Comparison of ENCODE assay signal across 2 fruit fly cellular contexts in genomic region chr2L:19141435-19142126, dm6.
TF ChIP-seq lines count a peak whose summit lies in the region.

No protein-coding gene starts in this region.

TF ChIP-seq in whole organism, embryonic, 481 proteins besides CTCF, POLR2A, EP300 and RAD21 (continued from another document and continues in another):
- peak; percentile 81 for TF ChIP-seq CG10979 (tag; optimal IDR thresholded peaks at IDR 0.05; lab: Kevin White, UChicago)
- TF ChIP-seq oc (tag; optimal IDR thresholded peaks at IDR 0.05; lab: Kevin White, UChicago): peak; percentile 13
- no peak for TF ChIP-seq CG14050 (GFP tag; IDR thresholded peaks at IDR 0.05; lab: Robert Waterston, UW)
- peak; percentile 86 for TF ChIP-seq CG7839 (tag; optimal IDR thresholded peaks at IDR 0.05; lab: Kevin White, UChicago)
- peak; percentile 77 for TF ChIP-seq CG15269 (tag; optimal IDR thresholded peaks at IDR 0.05; lab: Kevin White, UChicago)
- peak; percentile 63 for TF ChIP-seq cwo (GFP tag; optimal IDR thresholded peaks at IDR 0.05; lab: Kevin White, UChicago)
- TF ChIP-seq dimm (GFP tag; IDR thresholded peaks at IDR 0.05; lab: Robert Waterston, UW): no peak
- TF ChIP-seq ranshi (GFP tag; IDR thresholded peaks at IDR 0.05; lab: Robert Waterston, UW): peak; percentile 54; the same call in 1 of the 2 replicates
- no peak for TF ChIP-seq E2f1 (GFP tag; IDR thresholded peaks at IDR 0.05; lab: Robert Waterston, UW)
- no peak for TF ChIP-seq Kr (GFP tag; optimal IDR thresholded peaks at IDR 0.05; lab: Kevin White, UChicago)
- peak; percentile 27; the same call in 1 of the 2 replicates for TF ChIP-seq wor (GFP tag; IDR thresholded peaks at IDR 0.05; lab: Robert Waterston, UW)
- TF ChIP-seq gce (GFP tag; IDR thresholded peaks at IDR 0.05; lab: Robert Waterston, UW): no peak
- no peak for TF ChIP-seq amos (GFP tag; IDR thresholded peaks at IDR 0.05; lab: Robert Waterston, UW; ENCODE audit: partially characterized antibody)
- TF ChIP-seq wek (GFP tag; optimal IDR thresholded peaks at IDR 0.05; lab: Kevin White, UChicago): peak; percentile 31
- peak; percentile 51 for TF ChIP-seq gcm2 (GFP tag; optimal IDR thresholded peaks at IDR 0.05; lab: Kevin White, UChicago)
- peak; percentile 74 for TF ChIP-seq CG18619 (GFP tag; optimal IDR thresholded peaks at IDR 0.05; lab: Kevin White, UChicago)
- peak; percentile 75 for TF ChIP-seq nau (GFP tag; optimal IDR thresholded peaks at IDR 0.05; lab: Kevin White, UChicago)
- no peak for TF ChIP-seq Nf-YA (GFP tag; IDR thresholded peaks at IDR 0.05; lab: Robert Waterston, UW)
- TF ChIP-seq abd-A (tag; optimal IDR thresholded peaks at IDR 0.05; lab: Kevin White, UChicago): peak; percentile 54
- peak; percentile 81 for TF ChIP-seq CG2712 (tag; optimal IDR thresholded peaks at IDR 0.05; lab: Kevin White, UChicago)
- peak; percentile 84 for TF ChIP-seq CG30403 (GFP tag; optimal IDR thresholded peaks at IDR 0.05; lab: Kevin White, UChicago)
- peak; percentile 50 for TF ChIP-seq CG9609 (GFP tag; optimal IDR thresholded peaks at IDR 0.05; lab: Kevin White, UChicago)
- peak; percentile 56 for TF ChIP-seq maf-S (GFP tag; optimal IDR thresholded peaks at IDR 0.05; lab: Kevin White, UChicago)
- TF ChIP-seq HHEX (GFP tag; optimal IDR thresholded peaks at IDR 0.05; lab: Kevin White, UChicago): peak; percentile 79
- peak; percentile 73 for TF ChIP-seq Xbp1 (GFP tag; optimal IDR thresholded peaks at IDR 0.05; lab: Kevin White, UChicago)
- peak; percentile 84 for TF ChIP-seq Oli (tag; optimal IDR thresholded peaks at IDR 0.05; lab: Kevin White, UChicago)
- no peak for TF ChIP-seq tna (GFP tag; IDR thresholded peaks at IDR 0.05; lab: Robert Waterston, UW; ENCODE audit: partially characterized antibody)
- no peak for TF ChIP-seq MESR4 (GFP tag; optimal IDR thresholded peaks at IDR 0.05; lab: Kevin White, UChicago)
- no peak for TF ChIP-seq prd (optimal IDR thresholded peaks at IDR 0.05; lab: Kevin White, UChicago)
- TF ChIP-seq prd (GFP tag; IDR thresholded peaks at IDR 0.05; lab: Robert Waterston, UW): peak; percentile 58; the same call in 2 of the 3 replicates
- peak; percentile 66 for TF ChIP-seq CG2875 (GFP tag; optimal IDR thresholded peaks at IDR 0.05; lab: Kevin White, UChicago)
- no peak for TF ChIP-seq CG15073 (GFP tag; optimal IDR thresholded peaks at IDR 0.05; lab: Kevin White, UChicago)
- TF ChIP-seq row (GFP tag; IDR thresholded peaks at IDR 0.05; lab: Robert Waterston, UW): peak; percentile 57; the same call in 2 of the 3 replicates
- TF ChIP-seq Hr3 (GFP tag; optimal IDR thresholded peaks at IDR 0.05; lab: Kevin White, UChicago): peak; percentile 54
- peak; percentile 30 for TF ChIP-seq CG2116 (GFP tag; optimal IDR thresholded peaks at IDR 0.05; lab: Kevin White, UChicago)
- peak; percentile 71 for TF ChIP-seq unpg (GFP tag; optimal IDR thresholded peaks at IDR 0.05; lab: Kevin White, UChicago)
- TF ChIP-seq CG10209 (GFP tag; optimal IDR thresholded peaks at IDR 0.05; lab: Kevin White, UChicago): peak; percentile 70
- TF ChIP-seq mld (GFP tag; IDR thresholded peaks at IDR 0.05; lab: Robert Waterston, UW; ENCODE audit: partially characterized antibody): no peak
- TF ChIP-seq CG8281 (tag; optimal IDR thresholded peaks at IDR 0.05; lab: Kevin White, UChicago): no peak
- TF ChIP-seq bab2 (GFP tag; optimal IDR thresholded peaks at IDR 0.05; lab: Kevin White, UChicago): peak; percentile 59
- TF ChIP-seq Trl (optimal IDR thresholded peaks at IDR 0.05; lab: Kevin White, UChicago): no peak
- peak; percentile 81 for TF ChIP-seq Trl (GFP tag; optimal IDR thresholded peaks at IDR 0.05; lab: Kevin White, UChicago)
- peak; percentile 47 for TF ChIP-seq crc (GFP tag; optimal IDR thresholded peaks at IDR 0.05; lab: Kevin White, UChicago)
- no peak for TF ChIP-seq lov (optimal IDR thresholded peaks at IDR 0.05; lab: Kevin White, UChicago)
- no peak for TF ChIP-seq lov (GFP tag; IDR thresholded peaks at IDR 0.05; lab: Robert Waterston, UW)
- peak; percentile 81 for TF ChIP-seq CG14710 (tag; optimal IDR thresholded peaks at IDR 0.05; lab: Kevin White, UChicago)
- peak; percentile 37 for TF ChIP-seq schlank (tag; optimal IDR thresholded peaks at IDR 0.05; lab: Kevin White, UChicago)
- peak; percentile 44 for TF ChIP-seq fu2 (GFP tag; optimal IDR thresholded peaks at IDR 0.05; lab: Kevin White, UChicago)
- TF ChIP-seq slp2 (GFP tag; optimal IDR thresholded peaks at IDR 0.05; lab: Kevin White, UChicago): peak; percentile 48
- no peak for TF ChIP-seq CG11696 (GFP tag; IDR thresholded peaks at IDR 0.05; lab: Robert Waterston, UW)
- TF ChIP-seq CG2120 (GFP tag; optimal IDR thresholded peaks at IDR 0.05; lab: Kevin White, UChicago): peak; percentile 84
- no peak for TF ChIP-seq pan (optimal IDR thresholded peaks at IDR 0.05; lab: Kevin White, UChicago)
- peak in 1 of 2 experiments; percentile 44 for TF ChIP-seq pan (GFP tag; optimal IDR thresholded peaks at IDR 0.05 in 1 of 2, IDR thresholded peaks at IDR 0.05 in 1 of 2)
- no peak for TF ChIP-seq pfk (GFP tag; optimal IDR thresholded peaks at IDR 0.05; lab: Kevin White, UChicago)
- TF ChIP-seq cad (GFP tag; optimal IDR thresholded peaks at IDR 0.05; lab: Kevin White, UChicago): no peak
- peak; percentile 86 for TF ChIP-seq CG8924 (tag; optimal IDR thresholded peaks at IDR 0.05; lab: Kevin White, UChicago)
- peak; percentile 85 to 87 for TF ChIP-seq bsh (GFP tag; optimal IDR thresholded peaks at IDR 0.05; lab: Kevin White, UChicago)
- no peak for TF ChIP-seq HmgD (GFP tag; optimal IDR thresholded peaks at IDR 0.05; lab: Kevin White, UChicago)
- TF ChIP-seq CG6272 (GFP tag; IDR thresholded peaks at IDR 0.05; lab: Robert Waterston, UW): no peak
- TF ChIP-seq Poxn (GFP tag; IDR thresholded peaks at IDR 0.05; lab: Robert Waterston, UW): no peak
- no peak for TF ChIP-seq CG7271 (tag; optimal IDR thresholded peaks at IDR 0.05; lab: Kevin White, UChicago)
- peak; percentile 69 for TF ChIP-seq gsb-n (tag; optimal IDR thresholded peaks at IDR 0.05; lab: Kevin White, UChicago)
- TF ChIP-seq dati (GFP tag; IDR thresholded peaks at IDR 0.05; lab: Robert Waterston, UW): no peak
- TF ChIP-seq CG17829 (tag; optimal IDR thresholded peaks at IDR 0.05; lab: Kevin White, UChicago): peak; percentile 71
- peak; percentile 68 for TF ChIP-seq CG1647 (GFP tag; optimal IDR thresholded peaks at IDR 0.05; lab: Kevin White, UChicago)
- peak; percentile 53 for TF ChIP-seq CG11723 (GFP tag; optimal IDR thresholded peaks at IDR 0.05; lab: Kevin White, UChicago)
- peak; percentile 54 for TF ChIP-seq ATbp (GFP tag; optimal IDR thresholded peaks at IDR 0.05; lab: Kevin White, UChicago)

TF ChIP-seq in whole organism, prepupa, 60 proteins besides CTCF, POLR2A, EP300 and RAD21 (continued from another document):
- peak; percentile 87 for TF ChIP-seq CG3919 (GFP tag; optimal IDR thresholded peaks at IDR 0.05; lab: Kevin White, UChicago)
- peak; percentile 73 for TF ChIP-seq CG11762 (GFP tag; optimal IDR thresholded peaks at IDR 0.05; lab: Kevin White, UChicago; ENCODE audit: insufficient read depth)
- peak; percentile 63 for TF ChIP-seq CG16779 (tag; optimal IDR thresholded peaks at IDR 0.05; lab: Kevin White, UChicago)
- peak; percentile 73 for TF ChIP-seq fd59A (GFP tag; optimal IDR thresholded peaks at IDR 0.05; lab: Kevin White, UChicago)
- peak; percentile 80 for TF ChIP-seq Eip75B (GFP tag; optimal IDR thresholded peaks at IDR 0.05; lab: Kevin White, UChicago)
- peak; percentile 78 for TF ChIP-seq Eip93F (GFP tag; optimal IDR thresholded peaks at IDR 0.05; lab: Kevin White, UChicago)
